Worm (Caenorhabditis elegans) whole organism, L4 larva: ENCODE data around the gene tsr-2.

Experiments used
- F10B5.3 ChIP-seq: sonication (generic microtip); optimal IDR thresholded peaks from 2 replicates; lab custom pipeline; 2016; ENCODE audit warnings: mild to moderate bottlenecking, missing genetic modification characterization, missing compliant biosample characterization
- F49E8.2 ChIP-seq: sonication (generic microtip); optimal IDR thresholded peaks from 2 replicates; lab custom pipeline; 2016; ENCODE audit warnings: missing compliant biosample characterization, mild to moderate bottlenecking, missing genetic modification characterization, borderline replicate concordance
- R02D3.7 ChIP-seq: fragments of 150-350 bp; sonication (generic microtip); optimal IDR thresholded peaks from 3 replicates; lab custom pipeline; 2014; ENCODE audit warnings: missing biosample characterization, missing genetic modification characterization
- T26A8.4 ChIP-seq: fragments of 200-800 bp; sonication (Bioruptor generic); IDR thresholded peaks from 2 replicates; pipeline ENCODE4 v1.3.6; 2022; ENCODE audit warnings: missing genetic modification characterization, missing compliant biosample characterization
- Y48G9A.11 ChIP-seq: fragments of 200-800 bp; sonication (Bioruptor generic); IDR thresholded peaks from 2 replicates; pipeline ENCODE4 v1.3.6; 2022; ENCODE audit warnings: missing genetic modification reagents, missing genetic modification characterization, missing compliant biosample characterization
- ama-1 ChIP-seq: fragments of 150-350 bp; optimal IDR thresholded peaks from 2 replicates; lab custom pipeline; 2014; ENCODE audit warnings: inconsistent platforms, mixed read lengths
- ceh-20 ChIP-seq: fragments of 200-800 bp; sonication (Bioruptor generic); IDR thresholded peaks from 2 replicates; pipeline ENCODE4 v1.3.6; 2022; ENCODE audit warnings: missing genetic modification reagents, missing genetic modification characterization, missing compliant biosample characterization
- ceh-44 ChIP-seq: fragments of 200-800 bp; sonication (Bioruptor generic); IDR thresholded peaks from 2 replicates; pipeline ENCODE4 v1.3.6; 2022; ENCODE audit warnings: missing genetic modification reagents, missing genetic modification characterization, missing compliant biosample characterization
- cey-2 ChIP-seq: sonication (generic microtip); optimal IDR thresholded peaks from 3 replicates; lab custom pipeline; 2017; ENCODE audit warnings: missing genetic modification characterization, mild to moderate bottlenecking, missing compliant biosample characterization, antibody characterized with exemption, borderline replicate concordance; ENCODE audit not compliant: insufficient read depth
- daf-16 ChIP-seq, 3 experiments: sonication (generic microtip); optimal IDR thresholded peaks; 2 replicates each; lab custom pipeline; 2016 to 2017; ENCODE audit warnings: missing genetic modification characterization in 3 of 3, missing genetic modification reagents in 3 of 3, mild to moderate bottlenecking in 2 of 3, missing compliant biosample characterization in 2 of 3, missing biosample characterization in 1 of 3, moderate library complexity in 1 of 3
- daf-8 ChIP-seq: fragments of 200-800 bp; sonication (Bioruptor generic); IDR thresholded peaks from 2 replicates; pipeline ENCODE4 v1.3.6; 2022; ENCODE audit warnings: missing genetic modification characterization, missing compliant biosample characterization
- dmd-6 ChIP-seq: fragments of 200-800 bp; sonication (Bioruptor generic); IDR thresholded peaks from 2 replicates; pipeline ENCODE4 v1.3.6; 2022; ENCODE audit warnings: missing genetic modification reagents, missing genetic modification characterization, missing compliant biosample characterization
- duxl-1 ChIP-seq: sonication (generic microtip); optimal IDR thresholded peaks from 2 replicates; lab custom pipeline; 2016; ENCODE audit warnings: mild to moderate bottlenecking, missing genetic modification characterization, moderate library complexity, missing compliant biosample characterization; ENCODE audit not compliant: poor library complexity
- dve-1 ChIP-seq: sonication (generic microtip); optimal IDR thresholded peaks from 2 replicates; lab custom pipeline; 2017; ENCODE audit warnings: antibody characterized with exemption, mild to moderate bottlenecking, missing genetic modification characterization, missing compliant biosample characterization; ENCODE audit not compliant: insufficient read depth
- egl-27 ChIP-seq: sonication (generic microtip); optimal IDR thresholded peaks from 3 replicates; lab custom pipeline; 2017; ENCODE audit warnings: missing biosample characterization, missing genetic modification reagents, missing genetic modification characterization
- fkh-10 ChIP-seq: fragments of 150-350 bp; optimal IDR thresholded peaks from 2 replicates; lab custom pipeline; 2014; ENCODE audit warnings: missing biosample characterization, missing genetic modification reagents, missing genetic modification characterization
- hlh-11 ChIP-seq: fragments of 200-800 bp; sonication (Bioruptor generic); optimal IDR thresholded peaks from 2 replicates; lab custom pipeline; 2018; ENCODE audit warnings: mild to moderate bottlenecking, missing genetic modification characterization, missing compliant biosample characterization
- hlh-30 ChIP-seq: sonication (generic microtip); optimal IDR thresholded peaks from 2 replicates; lab custom pipeline; 2017; ENCODE audit warnings: antibody characterized with exemption, mild to moderate bottlenecking, missing genetic modification characterization, missing compliant biosample characterization; ENCODE audit not compliant: insufficient read depth
- hmg-1.1 ChIP-seq: fragments of 200-800 bp; sonication (Bioruptor generic); IDR thresholded peaks from 2 replicates; pipeline ENCODE4 v1.3.6; 2022; ENCODE audit warnings: missing genetic modification reagents, missing genetic modification characterization, missing compliant biosample characterization
- jun-1 ChIP-seq: fragments of 150-350 bp; optimal IDR thresholded peaks from 2 replicates; lab custom pipeline; 2014; ENCODE audit warnings: missing biosample characterization, missing genetic modification reagents, missing genetic modification characterization
- lin-1 ChIP-seq: fragments of 200-800 bp; sonication (Bioruptor generic); IDR thresholded peaks from 2 replicates; pipeline ENCODE4 v1.3.6; 2022; ENCODE audit warnings: missing genetic modification reagents, missing genetic modification characterization, missing compliant biosample characterization
- lin-13 ChIP-seq: fragments of 150-350 bp; optimal IDR thresholded peaks from 2 replicates; lab custom pipeline; 2014; ENCODE audit warnings: missing biosample characterization, missing genetic modification reagents, missing genetic modification characterization
- lin-29 ChIP-seq: fragments of 200-800 bp; sonication (Bioruptor generic); IDR thresholded peaks from 2 replicates; pipeline ENCODE4 v1.3.6; 2022; ENCODE audit warnings: missing genetic modification reagents, missing genetic modification characterization, missing compliant biosample characterization
- lin-39 ChIP-seq: fragments of 150-350 bp; optimal IDR thresholded peaks from 2 replicates; lab custom pipeline; 2014; ENCODE audit warnings: missing biosample characterization, missing genetic modification reagents, missing genetic modification characterization
- lsy-2 ChIP-seq, 2 experiments: fragments of 150-350 bp in 1 of 2; sonication (generic microtip) in 1 of 2; optimal IDR thresholded peaks; 2 replicates each; lab custom pipeline; 2014 to 2017; ENCODE audit warnings: missing biosample characterization in 2 of 2, missing genetic modification characterization in 2 of 2
- mes-2 ChIP-seq: sonication (generic microtip); optimal IDR thresholded peaks from 2 replicates; lab custom pipeline; 2016; ENCODE audit warnings: missing genotype, mild to moderate bottlenecking, missing genetic modification characterization, missing compliant biosample characterization; ENCODE audit not compliant: poor library complexity, severe bottlenecking
- mxl-2 ChIP-seq: fragments of 200-800 bp; sonication (Bioruptor generic); conservative IDR thresholded peaks from 2 replicates; pipeline ENCODE4 v1.3.6; 2022; ENCODE audit warnings: missing genetic modification reagents, missing genetic modification characterization, missing compliant biosample characterization
- mxl-3 ChIP-seq: fragments of 200-800 bp; sonication (Bioruptor generic); optimal IDR thresholded peaks from 2 replicates; lab custom pipeline; 2018; ENCODE audit warnings: mild to moderate bottlenecking, missing genetic modification characterization, missing compliant biosample characterization
- nhr-111 ChIP-seq: fragments of 200-800 bp; sonication (Bioruptor generic); optimal IDR thresholded peaks from 2 replicates; lab custom pipeline; 2018; ENCODE audit warnings: mild to moderate bottlenecking, missing genetic modification characterization, missing compliant biosample characterization
- nhr-28 ChIP-seq: fragments of 150-350 bp; optimal IDR thresholded peaks from 2 replicates; lab custom pipeline; 2014; ENCODE audit warnings: missing biosample characterization, missing genetic modification characterization
- nhr-42 ChIP-seq: fragments of 200-800 bp; sonication (Bioruptor generic); IDR thresholded peaks from 2 replicates; pipeline ENCODE4 v1.3.6; 2022; ENCODE audit warnings: missing genetic modification characterization, missing compliant biosample characterization
- nhr-48 ChIP-seq: sonication (generic microtip); optimal IDR thresholded peaks from 2 replicates; lab custom pipeline; 2016; ENCODE audit warnings: mild to moderate bottlenecking, missing genetic modification characterization, missing compliant biosample characterization
- nhr-77 ChIP-seq: fragments of 150-350 bp; optimal IDR thresholded peaks from 2 replicates; lab custom pipeline; 2014; ENCODE audit warnings: missing biosample characterization, missing genetic modification characterization
- pha-4 ChIP-seq, 2 experiments: fragments of 150-350 bp in 1 of 2; fragments of 200-800 bp in 1 of 2; sonication (Bioruptor generic) in 1 of 2; IDR thresholded peaks in 1 of 2; optimal IDR thresholded peaks in 1 of 2; 2 replicates each; pipeline versions ENCODE4 v1.3.6 to Lab custom; 2014 to 2022; ENCODE audit warnings: missing genetic modification characterization in 2 of 2, missing genetic modification reagents in 2 of 2, missing biosample characterization in 1 of 2, missing compliant biosample characterization in 1 of 2
- rbr-2 ChIP-seq: sonication (generic microtip); optimal IDR thresholded peaks from 2 replicates; lab custom pipeline; 2016; ENCODE audit warnings: missing genotype, missing genetic modification characterization, missing compliant biosample characterization
- saeg-2 ChIP-seq: fragments of 200-800 bp; sonication (Bioruptor generic); IDR thresholded peaks from 2 replicates; pipeline ENCODE4 v1.3.6; 2022; ENCODE audit warnings: missing genetic modification reagents, missing genetic modification characterization, missing compliant biosample characterization
- sdz-12 ChIP-seq: fragments of 200-800 bp; sonication (Bioruptor generic); optimal IDR thresholded peaks from 2 replicates; lab custom pipeline; 2018; ENCODE audit warnings: mild to moderate bottlenecking, missing genetic modification characterization, missing compliant biosample characterization
- set-16 ChIP-seq: fragments of 200-800 bp; sonication (Bioruptor generic); IDR thresholded peaks from 2 replicates; pipeline ENCODE4 v1.3.6; 2022; ENCODE audit warnings: missing genetic modification reagents, missing genetic modification characterization, missing compliant biosample characterization
- skn-1 ChIP-seq: fragments of 150-350 bp; optimal IDR thresholded peaks from 2 replicates; lab custom pipeline; 2014; ENCODE audit warnings: missing biosample characterization, missing genetic modification characterization
- snpc-1.2 ChIP-seq: fragments of 200-800 bp; sonication (Bioruptor generic); IDR thresholded peaks from 2 replicates; pipeline ENCODE4 v1.3.6; 2022; ENCODE audit warnings: missing genetic modification reagents, missing genetic modification characterization, missing compliant biosample characterization
- spr-1 ChIP-seq: sonication (generic microtip); optimal IDR thresholded peaks from 2 replicates; lab custom pipeline; 2016; ENCODE audit warnings: mild to moderate bottlenecking, missing genetic modification characterization, missing compliant biosample characterization
- tag-97 ChIP-seq: fragments of 200-800 bp; sonication (Bioruptor generic); IDR thresholded peaks from 2 replicates; pipeline ENCODE4 v1.3.6; 2022; ENCODE audit warnings: missing genetic modification characterization, missing compliant biosample characterization
- tra-1 ChIP-seq: fragments of 200-800 bp; sonication (Bioruptor generic); IDR thresholded peaks from 2 replicates; pipeline ENCODE4 v1.3.6; 2022; ENCODE audit warnings: missing genetic modification reagents, missing genetic modification characterization, missing compliant biosample characterization
- zfp-2 ChIP-seq: sonication (generic microtip); optimal IDR thresholded peaks from 2 replicates; lab custom pipeline; 2016; ENCODE audit warnings: mild to moderate bottlenecking, missing genetic modification characterization, missing compliant biosample characterization
- zfp-3 ChIP-seq: fragments of 200-800 bp; sonication (Bioruptor generic); conservative IDR thresholded peaks from 2 replicates; pipeline ENCODE4 v1.3.6; 2022; ENCODE audit warnings: missing genetic modification reagents, missing genetic modification characterization, missing compliant biosample characterization
- zip-11 ChIP-seq: fragments of 200-800 bp; sonication (Bioruptor generic); IDR thresholded peaks from 2 replicates; pipeline ENCODE4 v1.3.6; 2022; ENCODE audit warnings: missing genetic modification characterization, missing compliant biosample characterization
- zip-2 ChIP-seq: fragments of 150-350 bp; optimal IDR thresholded peaks from 2 replicates; lab custom pipeline; 2014; ENCODE audit warnings: missing biosample characterization, missing genetic modification characterization
- ztf-7 ChIP-seq: fragments of 150-350 bp; optimal IDR thresholded peaks from 2 replicates; lab custom pipeline; 2014; ENCODE audit warnings: missing biosample characterization, missing genetic modification characterization

The tsr-2 gene

DNA sequence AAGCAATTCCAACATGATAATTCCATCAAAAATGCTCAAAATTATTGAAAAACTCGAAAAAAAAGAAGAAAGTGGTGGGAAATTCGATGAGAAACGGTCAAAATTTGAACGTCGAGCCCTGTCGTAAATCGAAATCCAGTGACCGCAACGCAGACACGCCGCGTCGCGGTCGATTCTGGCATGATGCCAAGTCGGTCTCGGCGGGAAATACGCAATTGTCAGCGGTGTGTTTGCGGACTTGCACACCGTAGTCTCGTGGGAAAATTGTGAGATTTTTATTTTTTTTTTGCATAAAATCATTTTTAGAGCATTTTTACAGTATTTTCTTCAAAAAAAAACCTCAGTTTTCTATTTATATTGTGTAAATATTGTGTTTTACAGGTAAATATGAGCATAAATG is at the start of gene tsr-2:
Gene tsr-2, plus strand, starts transcription at position 382 of the 400 bp plus-strand sequence.
- peak; percentile 86 for TF ChIP-seq pha-4 (GFP tag; IDR thresholded peaks at IDR 0.05; lab: Robert Waterston, UW)
- no peak for TF ChIP-seq pha-4 (tag; optimal IDR thresholded peaks at IDR 0.05; lab: Kevin White, UChicago)
- peak; percentile 42; the same call in 1 of the 2 replicates for TF ChIP-seq Y48G9A.11 (GFP tag; lab: Robert Waterston, UW)
- TF ChIP-seq set-16 (GFP tag; lab: Robert Waterston, UW): peak; percentile 50
- peak; percentile 32 for TF ChIP-seq ztf-7 (tag; lab: Kevin White, UChicago)
- peak; percentile 70; the same call in 1 of the 2 replicates for TF ChIP-seq lin-29 (GFP tag; lab: Robert Waterston, UW)
- TF ChIP-seq F10B5.3 (tag; lab: Kevin White, UChicago): no peak
- TF ChIP-seq F49E8.2 (tag; lab: Kevin White, UChicago): peak; percentile 37
- TF ChIP-seq ceh-44 (GFP tag; lab: Robert Waterston, UW): 0 out of 2 replicates have a peak, but pooled peaks have one; percentile 32
- peak; percentile 90 for TF ChIP-seq zfp-2 (tag; lab: Kevin White, UChicago)
- no peak for TF ChIP-seq egl-27
- TF ChIP-seq nhr-48 (tag; lab: Kevin White, UChicago): peak; percentile 46
- peak; percentile 83 for TF ChIP-seq T26A8.4
- TF ChIP-seq lin-39 (tag; lab: Kevin White, UChicago): no peak
- no peak for TF ChIP-seq cey-2 (tag; lab: Kevin White, UChicago)
- TF ChIP-seq duxl-1 (tag; lab: Kevin White, UChicago): peak; percentile 26
- TF ChIP-seq lsy-2 (tag; optimal IDR thresholded peaks at IDR 0.05; lab: Kevin White, UChicago): peak; percentile 94 to 99
- TF ChIP-seq lin-13 (GFP tag; lab: Kevin White, UChicago): peak; percentile 66
- TF ChIP-seq ceh-20 (GFP tag; lab: Robert Waterston, UW): peak; percentile 66; the same call in 1 of the 2 replicates
- TF ChIP-seq jun-1 (tag; lab: Kevin White, UChicago): peak; percentile 29
- TF ChIP-seq dve-1: peak; percentile 97
- no peak for TF ChIP-seq sdz-12 (GFP tag; lab: Kevin White, UChicago)
- peak; percentile 71 for TF ChIP-seq ama-1 (lab: Kevin White, UChicago)
- TF ChIP-seq fkh-10: peak; percentile 59
- no peak for TF ChIP-seq skn-1 (tag; lab: Kevin White, UChicago)
- 0 out of 2 replicates have a peak, but pooled peaks have one; percentile 52 for TF ChIP-seq tra-1 (GFP tag; lab: Robert Waterston, UW)
- peak; percentile 94 for TF ChIP-seq snpc-1.2 (GFP tag; lab: Robert Waterston, UW)
- TF ChIP-seq saeg-2: 0 out of 2 replicates have a peak, but pooled peaks have one; percentile 29
- no peak for TF ChIP-seq zip-11 (GFP tag; lab: Robert Waterston, UW)
- no peak for TF ChIP-seq mxl-2 (GFP tag; lab: Robert Waterston, UW)
- TF ChIP-seq tag-97 (GFP tag; lab: Robert Waterston, UW): no peak
- peak; percentile 62 for TF ChIP-seq nhr-28 (tag; lab: Kevin White, UChicago)
- peak; percentile 40; the same call in 1 of the 2 replicates for TF ChIP-seq lin-1 (GFP tag; lab: Robert Waterston, UW)
- TF ChIP-seq rbr-2 (tag; lab: Kevin White, UChicago): peak; percentile 86
- TF ChIP-seq daf-16 (GFP tag; optimal IDR thresholded peaks at IDR 0.05; lab: Kevin White, UChicago): peak in 1 of 2 experiments; percentile 62
- peak; percentile 72 for TF ChIP-seq daf-16 (tag; optimal IDR thresholded peaks at IDR 0.05; lab: Kevin White, UChicago)
- TF ChIP-seq nhr-42: 0 out of 2 replicates have a peak, but pooled peaks have one; percentile 77
- TF ChIP-seq nhr-111: no peak
- peak; percentile 89 for TF ChIP-seq zfp-3 (GFP tag; lab: Robert Waterston, UW)
- no peak for TF ChIP-seq daf-8 (GFP tag; lab: Robert Waterston, UW)
- TF ChIP-seq mes-2 (tag; lab: Kevin White, UChicago): peak; percentile 87
- TF ChIP-seq R02D3.7 (tag; lab: Kevin White, UChicago): no peak
- peak; percentile 86 for TF ChIP-seq hmg-1.1
- TF ChIP-seq spr-1 (tag; lab: Kevin White, UChicago): peak; percentile 25
- peak; percentile 86 for TF ChIP-seq hlh-30 (tag; lab: Kevin White, UChicago)
- TF ChIP-seq hlh-11 (tag; lab: Kevin White, UChicago): peak; percentile 89
- peak; percentile 39 for TF ChIP-seq mxl-3 (GFP tag; lab: Kevin White, UChicago)
- TF ChIP-seq dmd-6 (GFP tag; lab: Robert Waterston, UW): peak; percentile 87
- peak; percentile 56 for TF ChIP-seq zip-2 (tag; lab: Kevin White, UChicago)
- TF ChIP-seq nhr-77 (tag; lab: Kevin White, UChicago): peak; percentile 42
